Fruit fly (Drosophila melanogaster): ENCODE results near the gene CG33267.
"Not testable (repeated sequence)": the region's sequence is repeated elsewhere in the genome, so short reads cannot be mapped to it uniquely, and the experiment has no call there.

CG33267 gene

DNA sequence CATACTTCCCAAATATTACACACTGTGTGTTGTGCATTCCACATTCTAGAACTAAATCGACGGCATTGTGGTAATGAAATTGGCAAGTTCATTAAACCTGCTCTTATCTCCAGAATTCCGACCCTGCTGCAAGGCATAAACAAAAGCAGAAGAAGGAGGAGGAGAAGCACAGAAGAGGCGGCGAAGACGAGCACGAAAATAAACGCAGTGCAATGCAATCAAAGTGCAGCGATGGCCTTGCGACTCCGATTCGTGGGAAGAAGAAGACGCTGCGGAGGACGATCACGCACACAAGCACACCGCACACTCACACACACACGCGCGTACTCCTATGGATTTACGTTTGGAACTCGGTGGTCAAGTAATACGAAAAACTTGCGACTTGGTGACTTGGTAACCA lies 3.4 kb upstream of the CG33267 start:
- TF ChIP-seq usp (GFP tag; optimal IDR thresholded peaks at IDR 0.05) (no peak), pan (optimal IDR thresholded peaks at IDR 0.05) (no peak), CG8478 (optimal IDR thresholded peaks at IDR 0.05) (no peak), EcR (GFP tag; optimal IDR thresholded peaks at IDR 0.05) (peak; percentile 58 to 74), psq (optimal IDR thresholded peaks at IDR 0.05) (no peak), Dll (optimal IDR thresholded peaks at IDR 0.05) (no peak)

DNA sequence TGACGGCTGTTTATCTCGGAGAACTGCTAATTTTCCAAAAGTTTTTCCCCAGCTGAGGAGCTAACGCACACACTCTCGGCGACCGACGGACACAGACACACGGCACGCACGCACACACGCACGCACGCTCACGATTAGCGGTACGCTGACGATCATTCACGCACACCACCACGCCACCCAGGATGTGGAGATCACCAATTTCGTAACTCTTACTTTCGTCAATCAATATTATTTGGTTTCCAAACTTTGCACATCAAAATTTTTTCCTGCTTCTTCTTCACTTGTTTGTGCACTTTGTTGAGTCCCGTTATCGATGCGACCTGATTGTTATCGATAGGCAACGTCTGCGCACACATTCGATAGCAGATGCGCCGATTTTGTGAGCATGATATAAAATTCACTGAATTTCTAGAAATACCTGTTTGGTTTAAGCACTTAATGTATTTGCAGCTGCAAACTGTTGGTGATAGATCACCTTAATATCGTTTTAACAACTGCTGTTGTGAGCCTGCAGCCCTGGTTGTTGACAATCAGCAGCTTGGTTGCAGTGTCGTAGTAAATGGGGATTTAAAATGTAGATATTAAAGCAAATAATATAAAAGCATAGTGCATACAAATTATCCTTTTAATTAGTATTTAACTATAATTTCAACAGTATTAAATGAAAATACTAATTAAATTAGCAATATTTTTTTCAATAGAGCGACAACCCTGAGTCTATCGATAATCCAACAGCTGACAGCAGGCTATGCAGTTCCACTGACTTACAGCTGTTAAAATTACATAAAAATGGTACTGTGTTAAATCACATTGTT lies 2.1 kb upstream of the CG33267 start, which contains the start of the genes CG7394 and Mob2:
CG7394 (plus strand) TSS at position 51 of the 815 bp plus-strand sequence.
Mob2 (minus strand) TSS at position 288 of the 815 bp plus-strand sequence.
- TF ChIP-seq Dll (optimal IDR thresholded peaks at IDR 0.05) (no peak), EcR (GFP tag; optimal IDR thresholded peaks at IDR 0.05) (no peak), psq (optimal IDR thresholded peaks at IDR 0.05) (no peak), CG8478 (optimal IDR thresholded peaks at IDR 0.05) (no peak), pan (optimal IDR thresholded peaks at IDR 0.05) (no peak), usp (GFP tag; optimal IDR thresholded peaks at IDR 0.05) (no peak)

DNA sequence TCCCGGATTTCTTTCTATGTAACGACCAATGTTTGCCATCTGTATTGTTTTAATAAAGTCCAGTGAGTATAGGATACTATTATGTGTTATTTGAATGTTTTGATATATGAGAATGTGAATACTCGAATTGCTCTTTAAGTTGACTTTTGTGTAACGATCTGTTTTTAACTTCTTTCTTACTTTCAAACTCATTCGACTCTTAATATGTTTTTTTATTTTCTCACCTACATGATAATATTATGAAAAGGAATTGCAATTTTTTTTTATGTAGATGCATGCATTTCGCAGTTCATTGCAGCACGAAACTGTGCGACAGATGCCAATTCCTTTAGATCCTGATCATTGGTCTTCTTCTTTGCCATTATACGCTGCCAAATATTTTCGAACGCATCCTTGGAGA lies 10.3 kb downstream of the CG33267 start, which contains the start of gene CG33490:
CG33490 (minus strand) TSS at position 101 of the 400 bp plus-strand sequence.
- TF ChIP-seq Dll (optimal IDR thresholded peaks at IDR 0.05) (no peak), EcR (GFP tag; optimal IDR thresholded peaks at IDR 0.05) (no peak), CG8478 (optimal IDR thresholded peaks at IDR 0.05) (no peak), psq (optimal IDR thresholded peaks at IDR 0.05) (no peak)

- not testable (repeated sequence) for TF ChIP-seq psq (optimal IDR thresholded peaks at IDR 0.05); usp (GFP tag; optimal IDR thresholded peaks at IDR 0.05); Dll (optimal IDR thresholded peaks at IDR 0.05)
Measured at dm6 chr3L:11576944-11577343, 12.7 kb downstream of the CG33267 start, which contains the start of gene CG33489. Gene CG33489 (minus strand): TSS chr3L:11577044.

DNA sequence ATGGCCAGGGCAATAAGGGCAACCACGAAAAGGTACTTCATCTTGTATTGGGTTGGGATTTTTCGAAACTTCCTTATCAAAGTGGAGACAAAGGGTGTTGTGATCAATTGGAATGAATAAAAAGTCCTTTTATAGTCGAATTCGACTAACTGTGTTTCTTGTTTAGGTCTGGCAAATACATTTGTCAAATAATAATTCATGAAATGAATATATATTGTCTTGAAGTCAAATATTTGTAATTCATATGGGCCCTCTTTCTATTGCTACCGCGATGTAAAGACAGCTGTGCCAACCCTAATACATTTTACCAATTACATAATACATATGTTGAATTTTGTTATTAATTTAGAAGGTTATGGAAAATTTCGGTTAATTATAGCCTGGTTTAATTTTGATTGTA lies 13.1 kb downstream of the CG33267 start, which contains the start of gene CG33271:
CG33271 (minus strand) TSS at position 101 of the 400 bp plus-strand sequence.
- TF ChIP-seq psq (optimal IDR thresholded peaks at IDR 0.05), result no peak
- TF ChIP-seq Dll (optimal IDR thresholded peaks at IDR 0.05), result no peak
- no peak for TF ChIP-seq pan (optimal IDR thresholded peaks at IDR 0.05)
- no peak for TF ChIP-seq CG8478 (optimal IDR thresholded peaks at IDR 0.05)
- no peak for TF ChIP-seq EcR (GFP tag; optimal IDR thresholded peaks at IDR 0.05)
- no peak for TF ChIP-seq usp (GFP tag; optimal IDR thresholded peaks at IDR 0.05)

DNA sequence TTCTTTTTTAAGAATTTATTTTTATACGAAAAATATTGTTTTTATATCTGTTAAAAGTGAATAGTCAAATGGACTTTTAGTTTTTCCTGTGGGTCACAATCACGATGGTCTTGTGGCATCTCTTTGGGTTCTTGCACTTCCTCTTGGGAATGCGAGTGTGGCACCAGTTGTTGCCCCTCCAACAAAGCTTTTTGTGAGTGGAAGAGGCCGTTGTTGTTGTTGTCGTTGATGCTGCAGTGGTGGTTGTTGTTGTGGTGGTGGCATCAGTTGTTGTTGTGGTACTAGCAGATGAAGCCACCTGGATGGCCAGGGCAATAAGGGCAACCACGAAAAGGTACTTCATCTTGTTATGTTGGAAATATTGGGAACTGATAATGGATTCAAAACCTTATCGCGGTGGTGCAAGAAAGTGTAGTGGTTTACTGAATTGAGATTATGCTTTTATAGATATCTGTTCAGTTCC lies 14.0 kb downstream of the CG33267 start, which contains the start of gene CG33270:
CG33270 (minus strand) TSS at position 413 of the 463 bp plus-strand sequence.
- no peak for TF ChIP-seq CG8478 (optimal IDR thresholded peaks at IDR 0.05)
- no peak for TF ChIP-seq psq (optimal IDR thresholded peaks at IDR 0.05)
- no peak for TF ChIP-seq pan (optimal IDR thresholded peaks at IDR 0.05)
- TF ChIP-seq Dll (optimal IDR thresholded peaks at IDR 0.05), result no peak
- no peak for TF ChIP-seq usp (GFP tag; optimal IDR thresholded peaks at IDR 0.05)
- TF ChIP-seq EcR (GFP tag; optimal IDR thresholded peaks at IDR 0.05), result no peak

DNA sequence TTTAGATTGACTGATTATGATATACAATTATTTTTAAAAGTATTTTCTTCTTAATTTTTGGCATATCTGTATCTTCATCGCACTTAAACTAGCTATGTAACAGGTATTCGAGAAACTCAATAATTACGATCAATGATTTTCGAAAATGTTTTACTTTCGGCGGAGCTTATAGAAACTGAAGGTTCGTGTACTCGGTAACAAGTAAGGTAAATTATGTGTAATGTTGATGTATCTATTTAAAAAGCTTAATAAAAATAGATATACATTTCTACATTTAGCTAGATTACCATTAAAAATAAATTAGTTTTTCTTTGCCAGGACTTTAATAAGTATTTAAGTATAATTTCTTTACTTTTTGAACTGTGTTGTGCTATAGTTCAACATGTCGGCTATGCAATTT lies 14.6 kb downstream of the CG33267 start:
- TF ChIP-seq CG8478 (optimal IDR thresholded peaks at IDR 0.05) (no peak), EcR (GFP tag; optimal IDR thresholded peaks at IDR 0.05) (no peak), Dll (optimal IDR thresholded peaks at IDR 0.05) (no peak)

dm6 chr3L:11579919-11580318 lies 15.6 kb downstream of the CG33267 start, which contains the start of gene CG43390:
Gene CG43390 (minus strand): TSS chr3L:11579950.
- TF ChIP-seq Dll (optimal IDR thresholded peaks at IDR 0.05) (no peak), pan (optimal IDR thresholded peaks at IDR 0.05) (no peak), psq (optimal IDR thresholded peaks at IDR 0.05) (no peak), EcR (GFP tag; optimal IDR thresholded peaks at IDR 0.05) (no peak)

- TF ChIP-seq CG8478 (optimal IDR thresholded peaks at IDR 0.05) (no peak), EcR (GFP tag; optimal IDR thresholded peaks at IDR 0.05) (no peak), Dll (optimal IDR thresholded peaks at IDR 0.05) (no peak), psq (optimal IDR thresholded peaks at IDR 0.05) (no peak), pan (optimal IDR thresholded peaks at IDR 0.05) (no peak), usp (GFP tag; optimal IDR thresholded peaks at IDR 0.05) (no peak)
Measured at dm6 chr3L:11580919-11581318, 16.6 kb downstream of the CG33267 start, which contains the start of gene CG43391. Gene CG43391 (minus strand): TSS chr3L:11581019.

DNA sequence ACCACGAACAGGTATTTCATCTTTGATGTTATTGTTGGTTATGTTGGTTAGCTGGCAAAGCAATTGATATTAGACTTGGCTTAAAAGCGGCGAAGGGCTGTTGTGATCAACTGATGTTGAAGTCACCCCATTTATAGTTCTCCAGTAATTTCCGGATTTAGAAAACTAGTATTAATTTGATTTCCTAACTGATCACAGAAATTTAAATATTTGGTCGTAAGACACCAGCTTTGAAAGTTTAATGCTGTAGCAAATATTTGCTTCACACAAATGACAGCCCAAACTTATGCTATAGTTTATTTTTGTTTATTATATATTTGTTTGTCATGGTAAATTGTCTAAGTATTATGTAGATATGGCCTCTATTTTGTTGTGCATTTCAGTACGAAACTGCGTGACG lies 17.8 kb downstream of the CG33267 start, which contains the start of gene CG33269:
CG33269 (minus strand) TSS at position 101 of the 400 bp plus-strand sequence.
- TF ChIP-seq pan (optimal IDR thresholded peaks at IDR 0.05), result no peak
- no peak for TF ChIP-seq usp (GFP tag; optimal IDR thresholded peaks at IDR 0.05)
- TF ChIP-seq psq (optimal IDR thresholded peaks at IDR 0.05), result no peak
- TF ChIP-seq CG8478 (optimal IDR thresholded peaks at IDR 0.05), result no peak
- TF ChIP-seq Dll (optimal IDR thresholded peaks at IDR 0.05), result no peak
- TF ChIP-seq EcR (GFP tag; optimal IDR thresholded peaks at IDR 0.05), result no peak

DNA sequence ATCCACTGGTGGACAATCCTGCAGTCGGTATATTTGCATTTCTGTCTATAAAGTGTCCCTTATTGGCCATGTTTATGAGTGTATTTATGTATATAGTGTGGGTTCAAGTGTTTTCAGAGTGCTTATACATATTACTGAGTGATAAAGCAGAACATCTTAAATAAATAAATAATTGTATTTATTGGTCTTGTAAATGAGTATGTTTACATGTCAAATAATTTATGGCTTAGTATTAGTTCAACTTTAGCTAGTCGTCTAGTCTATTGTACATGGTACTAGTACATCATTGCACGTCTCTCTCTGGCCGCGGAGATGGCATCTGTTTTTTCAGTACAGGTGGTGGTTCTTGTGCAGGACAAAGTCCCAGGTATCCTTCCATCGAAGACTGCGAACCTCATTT lies 19.7 kb downstream of the CG33267 start, which contains the start of gene CG32086:
CG32086 (minus strand) TSS at position 101 of the 400 bp plus-strand sequence.
- no peak for TF ChIP-seq CG8478 (optimal IDR thresholded peaks at IDR 0.05)
- TF ChIP-seq psq (optimal IDR thresholded peaks at IDR 0.05), result no peak
- TF ChIP-seq pan (optimal IDR thresholded peaks at IDR 0.05), result no peak
- TF ChIP-seq Dll (optimal IDR thresholded peaks at IDR 0.05), result no peak
- TF ChIP-seq EcR (GFP tag; optimal IDR thresholded peaks at IDR 0.05), result no peak
- no peak for TF ChIP-seq usp (GFP tag; optimal IDR thresholded peaks at IDR 0.05)

Measured in whole organism.